Worm (Caenorhabditis elegans): ENCODE results near the gene ZC155.4.

The ZC155.4 gene

ce11 chrIII:5200349-5200748 lies 14.9 kb downstream of the ZC155.4 start:
- TF ChIP-seq fos-1 (tag; optimal IDR thresholded peaks at IDR 0.05) (peak; percentile 60), nhr-129 (tag; optimal IDR thresholded peaks at IDR 0.05) (peak; percentile 91), R02D3.7 (tag; optimal IDR thresholded peaks at IDR 0.05) (no peak), crh-2 (tag; optimal IDR thresholded peaks at IDR 0.05) (peak; percentile 24), unc-62 (GFP tag; optimal IDR thresholded peaks at IDR 0.05) (no peak), gmeb-1 (tag; optimal IDR thresholded peaks at IDR 0.05) (peak; percentile 32), blmp-1 (tag; optimal IDR thresholded peaks at IDR 0.05; ENCODE audit: insufficient read depth) (peak; percentile 14), sma-9 (GFP tag; optimal IDR thresholded peaks at IDR 0.05) (peak; percentile 49), sma-9 (tag; optimal IDR thresholded peaks at IDR 0.05) (no peak), nhr-25 (tag; optimal IDR thresholded peaks at IDR 0.05) (peak; percentile 43), nhr-12 (tag; optimal IDR thresholded peaks at IDR 0.05) (no peak), skn-1 (tag; optimal IDR thresholded peaks at IDR 0.05) (no peak)

ce11 chrIII:5199577-5199976 lies 15.7 kb downstream of the ZC155.4 start, which contains the start of gene emb-8:
Gene emb-8 (minus strand): TSS chrIII:5199677.
- TF ChIP-seq R02D3.7 (tag; optimal IDR thresholded peaks at IDR 0.05) (no peak), mbf-1 (tag; optimal IDR thresholded peaks at IDR 0.05) (no peak), nhr-6 (tag; optimal IDR thresholded peaks at IDR 0.05) (no peak), nhr-129 (tag; optimal IDR thresholded peaks at IDR 0.05) (no peak), sma-9 (GFP tag; optimal IDR thresholded peaks at IDR 0.05) (no peak), sma-9 (tag; optimal IDR thresholded peaks at IDR 0.05) (no peak), alr-1 (tag; optimal IDR thresholded peaks at IDR 0.05) (no peak), ZK546.5 (tag; optimal IDR thresholded peaks at IDR 0.05) (no peak), lin-11 (tag; optimal IDR thresholded peaks at IDR 0.05) (no peak), elt-3 (tag; optimal IDR thresholded peaks at IDR 0.05) (no peak), unc-62 (GFP tag; optimal IDR thresholded peaks at IDR 0.05) (no peak), nhr-10 (tag; optimal IDR thresholded peaks at IDR 0.05) (no peak), Y55F3AM.14 (GFP tag; optimal IDR thresholded peaks at IDR 0.05) (no peak), unc-55 (GFP tag; optimal IDR thresholded peaks at IDR 0.05) (no peak), zag-1 (tag; optimal IDR thresholded peaks at IDR 0.05) (no peak), nhr-11 (tag; optimal IDR thresholded peaks at IDR 0.05) (no peak), nhr-23 (tag; optimal IDR thresholded peaks at IDR 0.05) (no peak), nhr-77 (tag; optimal IDR thresholded peaks at IDR 0.05) (no peak)

- peak; percentile 57 for TF ChIP-seq nhr-129 (tag; optimal IDR thresholded peaks at IDR 0.05)
- TF ChIP-seq crh-2 (tag; optimal IDR thresholded peaks at IDR 0.05): peak; percentile 11
- TF ChIP-seq ztf-4 (tag; optimal IDR thresholded peaks at IDR 0.05): peak; percentile 66
- TF ChIP-seq ama-1 (optimal IDR thresholded peaks at IDR 0.05): peak; percentile 26
- TF ChIP-seq sma-3 (GFP tag; optimal IDR thresholded peaks at IDR 0.05): peak; percentile 2
- TF ChIP-seq R02D3.7 (tag; optimal IDR thresholded peaks at IDR 0.05): no peak
- TF ChIP-seq nhr-23 (tag; optimal IDR thresholded peaks at IDR 0.05): no peak
These were observed 18.8 kb downstream of the ZC155.4 start for ce11 chrIII:5196298-5197045.

ce11 chrIII:5195690-5196089 lies 19.6 kb downstream of the ZC155.4 start, which contains the start of gene moc-6:
Gene moc-6 (plus strand): TSS chrIII:5195990.
- peak; percentile 32 for TF ChIP-seq C34F6.9 (tag; optimal IDR thresholded peaks at IDR 0.05)
- no peak for TF ChIP-seq ceh-82 (tag; optimal IDR thresholded peaks at IDR 0.05)

ce11 chrIII:5193266-5193665 lies 22.0 kb downstream of the ZC155.4 start:
- TF ChIP-seq egl-27 (tag; optimal IDR thresholded peaks at IDR 0.05) (no peak), sma-3 (GFP tag; optimal IDR thresholded peaks at IDR 0.05) (no peak), ama-1 (optimal IDR thresholded peaks at IDR 0.05) (no peak), unc-62 (GFP tag; optimal IDR thresholded peaks at IDR 0.05) (no peak), mbf-1 (tag; optimal IDR thresholded peaks at IDR 0.05) (no peak), lin-39 (tag; optimal IDR thresholded peaks at IDR 0.05) (no peak)

- TF ChIP-seq lsy-2 (tag; optimal IDR thresholded peaks at IDR 0.05) (peak in 1 of 2 experiments; percentile 56), nhr-12 (tag; optimal IDR thresholded peaks at IDR 0.05) (no peak), blmp-1 (tag; optimal IDR thresholded peaks at IDR 0.05; ENCODE audit: insufficient read depth) (no peak), ceh-82 (tag; optimal IDR thresholded peaks at IDR 0.05) (no peak), elt-1 (tag; optimal IDR thresholded peaks at IDR 0.05) (no peak), unc-55 (GFP tag; optimal IDR thresholded peaks at IDR 0.05) (peak; percentile 70), gmeb-1 (tag; optimal IDR thresholded peaks at IDR 0.05) (peak; percentile 47), lin-13 (GFP tag; optimal IDR thresholded peaks at IDR 0.05) (peak; percentile 17), C34F6.9 (tag; optimal IDR thresholded peaks at IDR 0.05) (peak; percentile 78), crh-2 (tag; optimal IDR thresholded peaks at IDR 0.05) (peak; percentile 38), nhr-77 (tag; optimal IDR thresholded peaks at IDR 0.05) (no peak), sem-4 (tag; optimal IDR thresholded peaks at IDR 0.05) (peak; percentile 52)
These were observed 24.6 kb downstream of the ZC155.4 start, which contains the start of gene hira-1 for ce11 chrIII:5190671-5191174. Gene hira-1 (plus strand): TSS chrIII:5191124.
